Worm (Caenorhabditis elegans): ENCODE measurements around the gene Y22D7AL.1.

The Y22D7AL.1 gene

ce11 chrIII:1621330-1621729, 31.0 kb upstream of the Y22D7AL.1 start:
- TF ChIP-seq him-1 (tag; optimal IDR thresholded peaks at IDR 0.05) (no peak), dao-5 (tag; optimal IDR thresholded peaks at IDR 0.05) (no peak), W03F9.2 (tag; optimal IDR thresholded peaks at IDR 0.05) (no peak)

- TF ChIP-seq dao-5 (tag; optimal IDR thresholded peaks at IDR 0.05): no peak
- TF ChIP-seq W03F9.2 (tag; optimal IDR thresholded peaks at IDR 0.05): no peak
- no peak for TF ChIP-seq him-1 (tag; optimal IDR thresholded peaks at IDR 0.05)
Observed at ce11 chrIII:1622329-1622728, 30.0 kb upstream of the Y22D7AL.1 start.

ce11 chrIII:1625660-1626275, 26.5 kb upstream of the Y22D7AL.1 start:
- TF ChIP-seq dao-5 (tag; optimal IDR thresholded peaks at IDR 0.05): no peak
- TF ChIP-seq W03F9.2 (tag; optimal IDR thresholded peaks at IDR 0.05): no peak
- no peak for TF ChIP-seq him-1 (tag; optimal IDR thresholded peaks at IDR 0.05)

- TF ChIP-seq dao-5 (tag; optimal IDR thresholded peaks at IDR 0.05): no peak
- TF ChIP-seq him-1 (tag; optimal IDR thresholded peaks at IDR 0.05): no peak
- no peak for TF ChIP-seq W03F9.2 (tag; optimal IDR thresholded peaks at IDR 0.05)
Observed at ce11 chrIII:1626524-1626923, 25.8 kb upstream of the Y22D7AL.1 start, which contains the start of gene Y22D7AL.4. Gene Y22D7AL.4 (plus strand): TSS chrIII:1626632.

- TF ChIP-seq dao-5 (tag; optimal IDR thresholded peaks at IDR 0.05) (no peak), him-1 (tag; optimal IDR thresholded peaks at IDR 0.05) (no peak), W03F9.2 (tag; optimal IDR thresholded peaks at IDR 0.05) (no peak)
Observed at ce11 chrIII:1634270-1634669, 18.0 kb upstream of the Y22D7AL.1 start, which contains the start of gene Y22D7AL.11. Gene Y22D7AL.11 (minus strand): TSS chrIII:1634370.

ce11 chrIII:1638345-1638744, 13.9 kb upstream of the Y22D7AL.1 start:
- TF ChIP-seq dao-5 (tag; optimal IDR thresholded peaks at IDR 0.05) (no peak), W03F9.2 (tag; optimal IDR thresholded peaks at IDR 0.05) (no peak), him-1 (tag; optimal IDR thresholded peaks at IDR 0.05) (no peak)

ce11 chrIII:1641163-1641562, 11.1 kb upstream of the Y22D7AL.1 start, which contains the start of gene Y22D7AL.3:
Gene Y22D7AL.3 (plus strand): TSS chrIII:1641463.
- no peak for TF ChIP-seq dao-5 (tag; optimal IDR thresholded peaks at IDR 0.05)
- no peak for TF ChIP-seq him-1 (tag; optimal IDR thresholded peaks at IDR 0.05)
- no peak for TF ChIP-seq W03F9.2 (tag; optimal IDR thresholded peaks at IDR 0.05)

- no peak for TF ChIP-seq him-1 (tag; optimal IDR thresholded peaks at IDR 0.05)
- TF ChIP-seq W03F9.2 (tag; optimal IDR thresholded peaks at IDR 0.05): no peak
- no peak for TF ChIP-seq dao-5 (tag; optimal IDR thresholded peaks at IDR 0.05)
Observed at ce11 chrIII:1652925-1653324, 644 bp downstream of the Y22D7AL.1 start.

ce11 chrIII:1657380-1657779, 5.1 kb downstream of the Y22D7AL.1 start, which contains the start of gene cht-4:
Gene cht-4 (minus strand): TSS chrIII:1657480.
- TF ChIP-seq W03F9.2 (tag; optimal IDR thresholded peaks at IDR 0.05): no peak
- no peak for TF ChIP-seq dao-5 (tag; optimal IDR thresholded peaks at IDR 0.05)
- no peak for TF ChIP-seq him-1 (tag; optimal IDR thresholded peaks at IDR 0.05)

ce11 chrIII:1659763-1660162, 7.5 kb downstream of the Y22D7AL.1 start, which contains the start of gene Y22D7AL.15:
Gene Y22D7AL.15 (minus strand): TSS chrIII:1659863.
- TF ChIP-seq W03F9.2 (tag; optimal IDR thresholded peaks at IDR 0.05) (no peak), him-1 (tag; optimal IDR thresholded peaks at IDR 0.05) (no peak), dao-5 (tag; optimal IDR thresholded peaks at IDR 0.05) (no peak)

- no peak for TF ChIP-seq dao-5 (tag; optimal IDR thresholded peaks at IDR 0.05)
- TF ChIP-seq him-1 (tag; optimal IDR thresholded peaks at IDR 0.05): no peak
- no peak for TF ChIP-seq W03F9.2 (tag; optimal IDR thresholded peaks at IDR 0.05)
Observed at ce11 chrIII:1661031-1661430, 8.8 kb downstream of the Y22D7AL.1 start.

ce11 chrIII:1662405-1662804, 10.1 kb downstream of the Y22D7AL.1 start:
- TF ChIP-seq him-1 (tag; optimal IDR thresholded peaks at IDR 0.05): no peak
- no peak for TF ChIP-seq dao-5 (tag; optimal IDR thresholded peaks at IDR 0.05)
- no peak for TF ChIP-seq W03F9.2 (tag; optimal IDR thresholded peaks at IDR 0.05)

ce11 chrIII:1663056-1663455, 10.8 kb downstream of the Y22D7AL.1 start:
- no peak for TF ChIP-seq him-1 (tag; optimal IDR thresholded peaks at IDR 0.05)
- TF ChIP-seq W03F9.2 (tag; optimal IDR thresholded peaks at IDR 0.05): no peak
- no peak for TF ChIP-seq dao-5 (tag; optimal IDR thresholded peaks at IDR 0.05)

ce11 chrIII:1664761-1665266, 12.5 kb downstream of the Y22D7AL.1 start, which contains the start of gene Y22D7AL.16:
Gene Y22D7AL.16 (minus strand): TSS chrIII:1665216.
- TF ChIP-seq W03F9.2 (tag; optimal IDR thresholded peaks at IDR 0.05) (no peak), him-1 (tag; optimal IDR thresholded peaks at IDR 0.05) (no peak), dao-5 (tag; optimal IDR thresholded peaks at IDR 0.05) (no peak)
